Fruit fly (Drosophila melanogaster): Measurements from ENCODE around the gene CecA2.

Gene CecA2

dm6 chr3R:30240245-30240644, 28.3 kb downstream of the CecA2 start (continued):
- TF ChIP-seq CG33213 (GFP tag; optimal IDR thresholded peaks at IDR 0.05) = no peak
- 0 out of 2 replicates have a peak, but pooled peaks have one; percentile 31 for TF ChIP-seq nerfin-2 (GFP tag; IDR thresholded peaks at IDR 0.05; ENCODE audit: partially characterized antibody)
- no peak for TF ChIP-seq slp2 (GFP tag; optimal IDR thresholded peaks at IDR 0.05)
- TF ChIP-seq abd-A (tag; optimal IDR thresholded peaks at IDR 0.05) = peak; percentile 14
- no peak for TF ChIP-seq lbe (GFP tag; optimal IDR thresholded peaks at IDR 0.05)
- no peak for TF ChIP-seq CG17359 (tag; optimal IDR thresholded peaks at IDR 0.05)

- no peak for TF ChIP-seq pfk (GFP tag; optimal IDR thresholded peaks at IDR 0.05)
- TF ChIP-seq sens-2 (GFP tag; IDR thresholded peaks at IDR 0.05) = no peak
- TF ChIP-seq gfzf (GFP tag; optimal IDR thresholded peaks at IDR 0.05) = no peak
- TF ChIP-seq CrebB (tag; optimal IDR thresholded peaks at IDR 0.05) = peak; percentile 6
- TF ChIP-seq Trl (optimal IDR thresholded peaks at IDR 0.05) = no peak
- TF ChIP-seq Trl (GFP tag; optimal IDR thresholded peaks at IDR 0.05) = no peak
- no peak for TF ChIP-seq CG11093 (GFP tag; IDR thresholded peaks at IDR 0.05)
- TF ChIP-seq CG34376 (GFP tag; optimal IDR thresholded peaks at IDR 0.05) = peak; percentile 5
- TF ChIP-seq CG13287 (GFP tag; IDR thresholded peaks at IDR 0.05; ENCODE audit: partially characterized antibody) = peak; percentile 34; the same call in 1 of the 2 replicates
- no peak for TF ChIP-seq CG30431 (GFP tag; optimal IDR thresholded peaks at IDR 0.05)
- TF ChIP-seq corto (GFP tag; optimal IDR thresholded peaks at IDR 0.05) = no peak
- no peak for TF ChIP-seq Atf6 (GFP tag; IDR thresholded peaks at IDR 0.05)
- TF ChIP-seq run (tag; optimal IDR thresholded peaks at IDR 0.05) = peak; percentile 20
- no peak for TF ChIP-seq CG7745 (tag; optimal IDR thresholded peaks at IDR 0.05)
- peak; percentile 18; the same call in 1 of the 2 replicates for TF ChIP-seq tna (GFP tag; IDR thresholded peaks at IDR 0.05; ENCODE audit: partially characterized antibody)
- TF ChIP-seq CG12391 (tag; optimal IDR thresholded peaks at IDR 0.05) = no peak
- TF ChIP-seq CG16779 (GFP tag; IDR thresholded peaks at IDR 0.05) = no peak
- no peak for TF ChIP-seq CG1792 (GFP tag; optimal IDR thresholded peaks at IDR 0.05)
- TF ChIP-seq CG10431 (GFP tag; optimal IDR thresholded peaks at IDR 0.05) = peak; percentile 59
- no peak for TF ChIP-seq unpg (GFP tag; optimal IDR thresholded peaks at IDR 0.05)
- peak; percentile 38 for TF ChIP-seq abd-A (tag; optimal IDR thresholded peaks at IDR 0.05)
- no peak for TF ChIP-seq CG18262 (tag; optimal IDR thresholded peaks at IDR 0.05)
- TF ChIP-seq amos (GFP tag; IDR thresholded peaks at IDR 0.05; ENCODE audit: partially characterized antibody) = peak; percentile 32; the same call in 1 of the 2 replicates
- TF ChIP-seq dm (GFP tag; optimal IDR thresholded peaks at IDR 0.05) = no peak
- TF ChIP-seq bcd (GFP tag; optimal IDR thresholded peaks at IDR 0.05) = no peak
- no peak for TF ChIP-seq CG7928 (GFP tag; optimal IDR thresholded peaks at IDR 0.05)
- TF ChIP-seq nom (GFP tag; optimal IDR thresholded peaks at IDR 0.05) = peak; percentile 98
- peak in 1 of 2 experiments; percentile 81 for TF ChIP-seq Eip74EF (GFP tag; optimal IDR thresholded peaks at IDR 0.05)
- peak; percentile 5 for TF ChIP-seq kah (GFP tag; optimal IDR thresholded peaks at IDR 0.05)
- peak; percentile 74 for TF ChIP-seq Drgx (GFP tag; IDR thresholded peaks at IDR 0.05)
- no peak for TF ChIP-seq CG12219 (GFP tag; optimal IDR thresholded peaks at IDR 0.05)
- TF ChIP-seq CG15269 (tag; optimal IDR thresholded peaks at IDR 0.05) = peak; percentile 68
- no peak for TF ChIP-seq fd102C (GFP tag; optimal IDR thresholded peaks at IDR 0.05)
- TF ChIP-seq Blimp-1 (GFP tag; optimal IDR thresholded peaks at IDR 0.05) = peak; percentile 100
- TF ChIP-seq kay (GFP tag; optimal IDR thresholded peaks at IDR 0.05) = no peak
- TF ChIP-seq ftz-f1 (GFP tag; optimal IDR thresholded peaks at IDR 0.05) = peak; percentile 93
- TF ChIP-seq onecut (GFP tag; IDR thresholded peaks at IDR 0.05) = peak; percentile 36; the same call in 1 of the 2 replicates
- TF ChIP-seq kni (GFP tag; optimal IDR thresholded peaks at IDR 0.05) = peak; percentile 8
- TF ChIP-seq CG13296 (GFP tag; optimal IDR thresholded peaks at IDR 0.05) = peak; percentile 6
- TF ChIP-seq CG12769 (tag; optimal IDR thresholded peaks at IDR 0.05) = peak; percentile 74
- 0 out of 2 replicates have a peak, but pooled peaks have one; percentile 21 for TF ChIP-seq unc-4 (GFP tag; IDR thresholded peaks at IDR 0.05; ENCODE audit: partially characterized antibody)
- peak; percentile 16 for TF ChIP-seq oc (tag; optimal IDR thresholded peaks at IDR 0.05)
These were observed 31.4 kb downstream of the CecA2 start, which contains the start of gene CG9737 for dm6 chr3R:30243262-30243815. TSS of gene CG9737 (minus strand) at chr3R:30243312.

Data from whole organism, embryonic.